Fruit fly (Drosophila melanogaster) whole organism, embryonic: ENCODE results near the gene CG15696.

Experiments used
- Antp ChIP-seq: fragments of 200-800 bp; sonication (Bioruptor generic); optimal IDR thresholded peaks from 3 replicates; lab custom pipeline; 2016; ENCODE audit warnings: missing biosample characterization, missing genetic modification characterization
- Atf-2 ChIP-seq: fragments of 200-800 bp; sonication (Bioruptor generic); optimal IDR thresholded peaks from 2 replicates; lab custom pipeline; 2016; ENCODE audit warnings: missing biosample characterization, missing genetic modification characterization
- CG10321 ChIP-seq: fragments of 200-800 bp; sonication (Bioruptor generic); IDR thresholded peaks from 2 replicates; pipeline ENCODE4 v1.3.6; 2022; ENCODE audit warnings: missing biosample characterization, missing genetic modification characterization
- CG18599 ChIP-seq: fragments of 200-800 bp; sonication (Bioruptor generic); optimal IDR thresholded peaks from 3 replicates; lab custom pipeline; 2017; ENCODE audit warnings: missing biosample characterization, missing genetic modification characterization, mild to moderate bottlenecking, moderate library complexity, missing genetic modification reagents
- CG32532 ChIP-seq: fragments of 200-800 bp; sonication (Bioruptor generic); IDR thresholded peaks from 2 replicates; pipeline ENCODE4 v1.3.6; 2022; ENCODE audit warnings: missing biosample characterization, missing genetic modification characterization
- CG6683 ChIP-seq: fragments of 200-800 bp; sonication (Bioruptor generic); optimal IDR thresholded peaks from 2 replicates; lab custom pipeline; 2017; ENCODE audit warnings: missing biosample characterization, mild to moderate bottlenecking, missing genetic modification characterization, missing genetic modification reagents
- CG8924 ChIP-seq: fragments of 200-800 bp; optimal IDR thresholded peaks from 3 replicates; lab custom pipeline; 2019; ENCODE audit warnings: missing biosample characterization, mild to moderate bottlenecking, missing genetic modification characterization, moderate library complexity
- Hsf ChIP-seq: fragments of 200-800 bp; sonication (Bioruptor generic); optimal IDR thresholded peaks from 3 replicates; lab custom pipeline; 2016; ENCODE audit warnings: missing biosample characterization, missing genetic modification characterization
- Mrtf ChIP-seq: fragments of 200-800 bp; sonication (Bioruptor generic); IDR thresholded peaks from 3 replicates; pipeline ENCODE4 v1.3.6; 2022; ENCODE audit warnings: missing biosample characterization, missing genetic modification characterization
- pan ChIP-seq, 4 experiments: fragments of >200 bp in 3 of 4; fragments of 200-800 bp in 1 of 4; sonication (Bioruptor generic) in 1 of 4; optimal IDR thresholded peaks in 3 of 4; IDR thresholded peaks in 1 of 4; 2 replicates each; pipeline versions ENCODE4 v1.3.6 to Lab custom; 2017 to 2022; ENCODE audit warnings: missing biosample characterization in 2 of 4, missing genetic modification characterization in 2 of 4, mixed read lengths in 1 of 4
- ro ChIP-seq: fragments of 200-800 bp; sonication (Bioruptor generic); IDR thresholded peaks from 2 replicates; pipeline ENCODE4 v1.3.6; 2022; ENCODE audit warnings: missing biosample characterization, missing genetic modification characterization

- TF ChIP-seq CG18599 (peak; percentile 92), Antp (peak; percentile 97), CG6683 (GFP tag; lab: Kevin White, UChicago) (peak; percentile 76), Mrtf (GFP tag; lab: Robert Waterston, UW) (peak; percentile 78), CG10321 (peak; percentile 42; the same call in 1 of the 2 replicates), ro (GFP tag; lab: Robert Waterston, UW) (peak; percentile 72), pan (optimal IDR thresholded peaks at IDR 0.05; lab: Kevin White, UChicago) (no peak), pan (GFP tag; optimal IDR thresholded peaks at IDR 0.05 in 1 of 2, IDR thresholded peaks at IDR 0.05 in 1 of 2) (peak in 1 of 2 experiments; percentile 90), Atf-2 (GFP tag; lab: Kevin White, UChicago) (peak; percentile 91), Hsf (GFP tag; lab: Kevin White, UChicago) (peak; percentile 95), CG32532 (peak; percentile 94), CG8924 (tag; lab: Kevin White, UChicago) (peak; percentile 88)
Observed at dm6 chr3R:20821815-20822375, 25.0 kb upstream of the CG15696 start, which contains the start of the genes CG17271 and RpS20.
